Worm (Caenorhabditis elegans) whole organism, L4 larva: ENCODE data around the gene F22F4.4.

ENCODE experiments used
- D1046.2 ChIP-seq: fragments of 200-800 bp; sonication (Bioruptor generic); IDR thresholded peaks from 2 replicates; pipeline ENCODE4 v1.3.6; 2022; ENCODE audit warnings: missing genetic modification characterization, missing compliant biosample characterization
- F37D6.2 ChIP-seq: sonication (generic microtip); optimal IDR thresholded peaks from 2 replicates; lab custom pipeline; 2016; ENCODE audit warnings: mild to moderate bottlenecking, missing genetic modification characterization, missing compliant biosample characterization
- F44E2.7 ChIP-seq: fragments of 200-800 bp; sonication (Bioruptor generic); IDR thresholded peaks from 2 replicates; pipeline ENCODE4 v2.1.2; 2022; ENCODE audit warnings: missing genetic modification characterization, missing compliant biosample characterization
- F49E8.2 ChIP-seq: sonication (generic microtip); optimal IDR thresholded peaks from 2 replicates; lab custom pipeline; 2016; ENCODE audit warnings: missing compliant biosample characterization, mild to moderate bottlenecking, missing genetic modification characterization, borderline replicate concordance
- T26A8.4 ChIP-seq: fragments of 200-800 bp; sonication (Bioruptor generic); IDR thresholded peaks from 2 replicates; pipeline ENCODE4 v1.3.6; 2022; ENCODE audit warnings: missing genetic modification characterization, missing compliant biosample characterization
- ZK337.2 ChIP-seq: fragments of 200-800 bp; sonication (Bioruptor generic); IDR thresholded peaks from 2 replicates; pipeline ENCODE4 v1.3.6; 2022; ENCODE audit warnings: missing genetic modification reagents, missing genetic modification characterization, missing compliant biosample characterization
- aha-1 ChIP-seq: fragments of 150-350 bp; peaks from one replicate; lab custom pipeline; 2014; ENCODE audit warnings: missing biosample characterization, missing genetic modification characterization
- attf-4 ChIP-seq: sonication (generic microtip); optimal IDR thresholded peaks from 3 replicates; lab custom pipeline; 2017; ENCODE audit warnings: missing biosample characterization, missing genetic modification characterization
- ceh-44 ChIP-seq: fragments of 200-800 bp; sonication (Bioruptor generic); IDR thresholded peaks from 2 replicates; pipeline ENCODE4 v1.3.6; 2022; ENCODE audit warnings: missing genetic modification reagents, missing genetic modification characterization, missing compliant biosample characterization
- ceh-62 ChIP-seq: sonication (generic microtip); optimal IDR thresholded peaks from 2 replicates; lab custom pipeline; 2017; ENCODE audit warnings: missing biosample characterization, missing genetic modification characterization
- ceh-82 ChIP-seq: sonication (generic microtip); optimal IDR thresholded peaks from 2 replicates; lab custom pipeline; 2017; ENCODE audit warnings: missing biosample characterization, missing genetic modification characterization
- daf-16 ChIP-seq, 3 experiments: sonication (generic microtip); optimal IDR thresholded peaks; 2 replicates each; lab custom pipeline; 2016 to 2017; ENCODE audit warnings: missing genetic modification characterization in 3 of 3, missing genetic modification reagents in 3 of 3, mild to moderate bottlenecking in 2 of 3, missing compliant biosample characterization in 2 of 3, missing biosample characterization in 1 of 3, moderate library complexity in 1 of 3
- dmd-6 ChIP-seq: fragments of 200-800 bp; sonication (Bioruptor generic); IDR thresholded peaks from 2 replicates; pipeline ENCODE4 v1.3.6; 2022; ENCODE audit warnings: missing genetic modification reagents, missing genetic modification characterization, missing compliant biosample characterization
- dmd-8 ChIP-seq: fragments of 200-800 bp; sonication (Bioruptor generic); IDR thresholded peaks from 2 replicates; pipeline ENCODE4 v1.3.6; 2022; ENCODE audit warnings: missing genetic modification characterization, missing compliant biosample characterization
- dpl-1 ChIP-seq: fragments of 150-350 bp; optimal IDR thresholded peaks from 2 replicates; lab custom pipeline; 2014; ENCODE audit warnings: missing biosample characterization, missing genetic modification reagents, missing genetic modification characterization
- duxl-1 ChIP-seq: sonication (generic microtip); optimal IDR thresholded peaks from 2 replicates; lab custom pipeline; 2016; ENCODE audit warnings: mild to moderate bottlenecking, missing genetic modification characterization, moderate library complexity, missing compliant biosample characterization; ENCODE audit not compliant: poor library complexity
- dve-1 ChIP-seq: sonication (generic microtip); optimal IDR thresholded peaks from 2 replicates; lab custom pipeline; 2017; ENCODE audit warnings: antibody characterized with exemption, mild to moderate bottlenecking, missing genetic modification characterization, missing compliant biosample characterization; ENCODE audit not compliant: insufficient read depth
- egl-27 ChIP-seq: sonication (generic microtip); optimal IDR thresholded peaks from 3 replicates; lab custom pipeline; 2017; ENCODE audit warnings: missing biosample characterization, missing genetic modification reagents, missing genetic modification characterization
- fkh-10 ChIP-seq: fragments of 150-350 bp; optimal IDR thresholded peaks from 2 replicates; lab custom pipeline; 2014; ENCODE audit warnings: missing biosample characterization, missing genetic modification reagents, missing genetic modification characterization
- gei-8 ChIP-seq: fragments of 200-800 bp; sonication (Bioruptor generic); optimal IDR thresholded peaks from 2 replicates; lab custom pipeline; 2018; ENCODE audit warnings: mild to moderate bottlenecking, missing genetic modification characterization, missing compliant biosample characterization
- hif-1 ChIP-seq, 2 experiments: sonication (generic microtip); optimal IDR thresholded peaks; 2 replicates each; lab custom pipeline; 2016 to 2017; ENCODE audit warnings: missing compliant biosample characterization in 2 of 2, missing genetic modification characterization in 2 of 2, missing genetic modification reagents in 2 of 2, missing genotype in 2 of 2, mild to moderate bottlenecking in 1 of 2
- hlh-30 ChIP-seq: sonication (generic microtip); optimal IDR thresholded peaks from 2 replicates; lab custom pipeline; 2017; ENCODE audit warnings: antibody characterized with exemption, mild to moderate bottlenecking, missing genetic modification characterization, missing compliant biosample characterization; ENCODE audit not compliant: insufficient read depth
- hmg-1.1 ChIP-seq: fragments of 200-800 bp; sonication (Bioruptor generic); IDR thresholded peaks from 2 replicates; pipeline ENCODE4 v1.3.6; 2022; ENCODE audit warnings: missing genetic modification reagents, missing genetic modification characterization, missing compliant biosample characterization
- jun-1 ChIP-seq: fragments of 150-350 bp; optimal IDR thresholded peaks from 2 replicates; lab custom pipeline; 2014; ENCODE audit warnings: missing biosample characterization, missing genetic modification reagents, missing genetic modification characterization
- lin-1 ChIP-seq: fragments of 200-800 bp; sonication (Bioruptor generic); IDR thresholded peaks from 2 replicates; pipeline ENCODE4 v1.3.6; 2022; ENCODE audit warnings: missing genetic modification reagents, missing genetic modification characterization, missing compliant biosample characterization
- lin-13 ChIP-seq: fragments of 150-350 bp; optimal IDR thresholded peaks from 2 replicates; lab custom pipeline; 2014; ENCODE audit warnings: missing biosample characterization, missing genetic modification reagents, missing genetic modification characterization
- lin-29 ChIP-seq: fragments of 200-800 bp; sonication (Bioruptor generic); IDR thresholded peaks from 2 replicates; pipeline ENCODE4 v1.3.6; 2022; ENCODE audit warnings: missing genetic modification reagents, missing genetic modification characterization, missing compliant biosample characterization
- lin-38 ChIP-seq: fragments of 200-800 bp; sonication (Bioruptor generic); IDR thresholded peaks from 2 replicates; pipeline ENCODE4 v1.3.6; 2022; ENCODE audit warnings: missing genetic modification reagents, missing genetic modification characterization, missing compliant biosample characterization
- lin-39 ChIP-seq: fragments of 150-350 bp; optimal IDR thresholded peaks from 2 replicates; lab custom pipeline; 2014; ENCODE audit warnings: missing biosample characterization, missing genetic modification reagents, missing genetic modification characterization
- lsy-2 ChIP-seq, 2 experiments: fragments of 150-350 bp in 1 of 2; sonication (generic microtip) in 1 of 2; optimal IDR thresholded peaks; 2 replicates each; lab custom pipeline; 2014 to 2017; ENCODE audit warnings: missing biosample characterization in 2 of 2, missing genetic modification characterization in 2 of 2
- mdl-1 ChIP-seq, 2 experiments: fragments of 150-350 bp in 1 of 2; sonication (generic microtip) in 1 of 2; optimal IDR thresholded peaks; 2 replicates each; lab custom pipeline; 2014 to 2017; ENCODE audit warnings: missing biosample characterization in 2 of 2, missing genetic modification characterization in 2 of 2
- mdt-29 ChIP-seq: fragments of 200-800 bp; sonication (Bioruptor generic); IDR thresholded peaks from 2 replicates; pipeline ENCODE4 v1.3.6; 2022; ENCODE audit warnings: missing genetic modification reagents, missing genetic modification characterization, missing compliant biosample characterization
- mep-1 ChIP-seq: fragments of 150-350 bp; sonication (generic microtip); optimal IDR thresholded peaks from 3 replicates; lab custom pipeline; 2014; ENCODE audit warnings: missing biosample characterization, missing genetic modification characterization
- mes-2 ChIP-seq: sonication (generic microtip); optimal IDR thresholded peaks from 2 replicates; lab custom pipeline; 2016; ENCODE audit warnings: missing genotype, mild to moderate bottlenecking, missing genetic modification characterization, missing compliant biosample characterization; ENCODE audit not compliant: poor library complexity, severe bottlenecking
- nhr-10 ChIP-seq: fragments of 150-350 bp; optimal IDR thresholded peaks from 2 replicates; lab custom pipeline; 2014; ENCODE audit warnings: missing biosample characterization, missing genetic modification characterization
- nhr-11 ChIP-seq: fragments of 150-350 bp; optimal IDR thresholded peaks from 2 replicates; lab custom pipeline; 2014; ENCODE audit warnings: missing biosample characterization, missing genetic modification characterization
- nhr-41 ChIP-seq: fragments of 200-800 bp; sonication (Bioruptor generic); IDR thresholded peaks from 2 replicates; pipeline ENCODE4 v1.3.6; 2022; ENCODE audit warnings: missing genetic modification reagents, missing genetic modification characterization, missing compliant biosample characterization
- nhr-77 ChIP-seq: fragments of 150-350 bp; optimal IDR thresholded peaks from 2 replicates; lab custom pipeline; 2014; ENCODE audit warnings: missing biosample characterization, missing genetic modification characterization
- pqm-1 ChIP-seq: sonication (generic microtip); optimal IDR thresholded peaks from 2 replicates; lab custom pipeline; 2017; ENCODE audit warnings: missing biosample characterization, missing genetic modification characterization
- rbr-2 ChIP-seq: sonication (generic microtip); optimal IDR thresholded peaks from 2 replicates; lab custom pipeline; 2016; ENCODE audit warnings: missing genotype, missing genetic modification characterization, missing compliant biosample characterization
- set-16 ChIP-seq: fragments of 200-800 bp; sonication (Bioruptor generic); IDR thresholded peaks from 2 replicates; pipeline ENCODE4 v1.3.6; 2022; ENCODE audit warnings: missing genetic modification reagents, missing genetic modification characterization, missing compliant biosample characterization
- tra-1 ChIP-seq: fragments of 200-800 bp; sonication (Bioruptor generic); IDR thresholded peaks from 2 replicates; pipeline ENCODE4 v1.3.6; 2022; ENCODE audit warnings: missing genetic modification reagents, missing genetic modification characterization, missing compliant biosample characterization
- unc-130 ChIP-seq: sonication (generic microtip); optimal IDR thresholded peaks from 2 replicates; lab custom pipeline; 2016; ENCODE audit warnings: missing genetic modification reagents, missing genetic modification characterization, missing compliant biosample characterization
- unc-62 ChIP-seq, 3 experiments: fragments of 150-350 bp in 1 of 3; sonication (generic microtip); optimal IDR thresholded peaks in 2 of 3; peaks in 1 of 3; 1 replicate in 1 of 3; 2 replicates in 2 of 3; lab custom pipeline; 2014 to 2017; ENCODE audit warnings: missing biosample characterization in 3 of 3, missing genetic modification characterization in 3 of 3, missing genetic modification reagents in 3 of 3, missing genotype in 1 of 3
- zag-1 ChIP-seq: fragments of 150-350 bp; optimal IDR thresholded peaks from 2 replicates; lab custom pipeline; 2014; ENCODE audit warnings: missing biosample characterization, missing genetic modification characterization
- ztf-11 ChIP-seq: fragments of 150-350 bp; optimal IDR thresholded peaks from 2 replicates; lab custom pipeline; 2014; ENCODE audit warnings: missing biosample characterization, missing genetic modification characterization

The F22F4.4 gene

ce11 chrX:5958815-5959214 lies 42.5 kb downstream of the F22F4.4 start, which contains the start of gene R07E4.1:
TSS of gene R07E4.1 (plus strand) at chrX:5959115.
- TF ChIP-seq mdt-29 (GFP tag; lab: Robert Waterston, UW) (no peak), pqm-1 (no peak), unc-62 (GFP tag; optimal IDR thresholded peaks at IDR 0.05 in 1 of 2; lab: Kevin White, UChicago) (peak in 1 of 2 experiments; percentile 44), unc-62 (tag; optimal IDR thresholded peaks at IDR 0.05; lab: Kevin White, UChicago) (no peak), nhr-41 (no peak), jun-1 (no peak), fkh-10 (GFP tag; lab: Kevin White, UChicago) (no peak), F44E2.7 (no peak), T26A8.4 (GFP tag; lab: Robert Waterston, UW) (no peak), duxl-1 (tag; lab: Kevin White, UChicago) (no peak), F49E8.2 (tag; lab: Kevin White, UChicago) (no peak), mes-2 (no peak), aha-1 (tag; lab: Kevin White, UChicago) (peak; percentile 52), set-16 (GFP tag; lab: Robert Waterston, UW) (no peak), lin-1 (GFP tag; lab: Robert Waterston, UW) (no peak)

DNA sequence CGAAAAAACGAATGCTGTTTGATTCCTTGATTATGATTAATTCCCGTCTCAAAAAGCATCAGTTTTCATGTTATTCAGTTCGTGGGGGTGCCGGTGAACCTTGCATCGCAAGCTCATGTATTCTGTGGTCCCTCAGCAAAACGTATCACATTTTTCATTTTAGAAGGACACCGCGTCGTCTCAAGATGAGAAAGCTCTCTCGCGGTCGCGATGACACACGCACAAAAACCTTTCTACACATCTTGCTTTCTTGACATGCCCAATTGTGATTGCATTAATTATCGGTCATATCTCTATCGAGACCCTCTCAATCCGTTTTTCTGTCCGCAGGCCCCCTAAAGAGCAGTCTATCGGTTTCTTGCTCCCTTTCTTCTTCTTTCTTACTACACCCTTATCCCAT lies 45.2 kb downstream of the F22F4.4 start:
- TF ChIP-seq tra-1 = no peak
- no peak for TF ChIP-seq jun-1
- peak in 1 of 2 experiments; percentile 93 for TF ChIP-seq unc-62 (GFP tag; optimal IDR thresholded peaks at IDR 0.05 in 1 of 2; lab: Kevin White, UChicago)
- no peak for TF ChIP-seq unc-62 (tag; optimal IDR thresholded peaks at IDR 0.05; lab: Kevin White, UChicago)
- no peak for TF ChIP-seq ceh-44 (GFP tag; lab: Robert Waterston, UW)
- peak; percentile 73 for TF ChIP-seq aha-1 (tag; lab: Kevin White, UChicago)
- no peak for TF ChIP-seq T26A8.4 (GFP tag; lab: Robert Waterston, UW)

- peak; percentile 68 for TF ChIP-seq dve-1
- no peak for TF ChIP-seq F49E8.2 (tag; lab: Kevin White, UChicago)
- no peak for TF ChIP-seq gei-8 (GFP tag; lab: Kevin White, UChicago)
- no peak for TF ChIP-seq attf-4
- TF ChIP-seq hlh-30 (tag; lab: Kevin White, UChicago) = peak; percentile 73
- TF ChIP-seq F37D6.2 (tag; lab: Kevin White, UChicago) = no peak
- TF ChIP-seq dpl-1 = peak; percentile 65
- no peak for TF ChIP-seq lin-39 (tag; lab: Kevin White, UChicago)
- TF ChIP-seq unc-130 (GFP tag; lab: Kevin White, UChicago) = no peak
- no peak for TF ChIP-seq egl-27
- no peak for TF ChIP-seq daf-16 (GFP tag; optimal IDR thresholded peaks at IDR 0.05; lab: Kevin White, UChicago)
- TF ChIP-seq daf-16 (tag; optimal IDR thresholded peaks at IDR 0.05; lab: Kevin White, UChicago) = peak; percentile 45
- no peak for TF ChIP-seq nhr-10
- TF ChIP-seq unc-62 (GFP tag; optimal IDR thresholded peaks at IDR 0.05 in 1 of 2; lab: Kevin White, UChicago) = peak in 1 of 2 experiments; percentile 90
- TF ChIP-seq unc-62 (tag; optimal IDR thresholded peaks at IDR 0.05; lab: Kevin White, UChicago) = no peak
- no peak for TF ChIP-seq dmd-8 (GFP tag; lab: Robert Waterston, UW)
- TF ChIP-seq aha-1 (tag; lab: Kevin White, UChicago) = peak; percentile 89
- TF ChIP-seq nhr-77 (tag; lab: Kevin White, UChicago) = peak; percentile 66
- peak; percentile 81 for TF ChIP-seq mep-1 (tag; lab: Kevin White, UChicago)
- peak in 1 of 2 experiments; percentile 6 for TF ChIP-seq mdl-1 (tag; optimal IDR thresholded peaks at IDR 0.05; lab: Kevin White, UChicago)
- no peak for TF ChIP-seq tra-1
- TF ChIP-seq lin-13 (GFP tag; lab: Kevin White, UChicago) = peak; percentile 13
- no peak for TF ChIP-seq ceh-82 (tag; lab: Kevin White, UChicago)
- peak; percentile 72 for TF ChIP-seq hmg-1.1
- TF ChIP-seq dmd-6 = peak; percentile 23; the same call in 1 of the 2 replicates
- peak; percentile 53 for TF ChIP-seq nhr-11 (tag; lab: Kevin White, UChicago)
- TF ChIP-seq ZK337.2 = no peak
- peak in 1 of 2 experiments; percentile 22 for TF ChIP-seq hif-1 (tag; optimal IDR thresholded peaks at IDR 0.05; lab: Kevin White, UChicago)
- TF ChIP-seq D1046.2 (GFP tag; lab: Robert Waterston, UW) = 0 out of 2 replicates have a peak, but pooled peaks have one; percentile 29
- TF ChIP-seq zag-1 (tag; lab: Kevin White, UChicago) = no peak
- peak; percentile 95 for TF ChIP-seq lin-38 (GFP tag; lab: Robert Waterston, UW)
- no peak for TF ChIP-seq ztf-11 (tag; lab: Kevin White, UChicago)
- peak; percentile 63 for TF ChIP-seq rbr-2 (tag; lab: Kevin White, UChicago)
- no peak for TF ChIP-seq lin-29
- no peak for TF ChIP-seq ceh-62 (tag; lab: Kevin White, UChicago)
- TF ChIP-seq lsy-2 (tag; optimal IDR thresholded peaks at IDR 0.05; lab: Kevin White, UChicago) = peak in 1 of 2 experiments; percentile 83
These were observed 48.2 kb downstream of the F22F4.4 start, which contains the start of the genes R07E4.5 and R07E4.3 for ce11 chrX:5953174-5953573. TSS of gene R07E4.5 (minus strand) at chrX:5953174. TSS of gene R07E4.3 (plus strand) at chrX:5953458.
